Worm (Caenorhabditis elegans): ENCODE results near the gene npr-20.

ce11 chrII:8898582-8899356 is 33.8 kb upstream of the npr-20 start:
- TF ChIP-seq dao-5 (tag; optimal IDR thresholded peaks at IDR 0.05), result no peak
- TF ChIP-seq W03F9.2 (tag; optimal IDR thresholded peaks at IDR 0.05), result no peak
- TF ChIP-seq him-1 (tag; optimal IDR thresholded peaks at IDR 0.05), result no peak
